Worm (Caenorhabditis elegans): Measurements from ENCODE around the gene str-115.
A peak's percentile ranks its signal among the peaks of the same experiment; 100 is the strongest.

str-115 gene

DNA sequence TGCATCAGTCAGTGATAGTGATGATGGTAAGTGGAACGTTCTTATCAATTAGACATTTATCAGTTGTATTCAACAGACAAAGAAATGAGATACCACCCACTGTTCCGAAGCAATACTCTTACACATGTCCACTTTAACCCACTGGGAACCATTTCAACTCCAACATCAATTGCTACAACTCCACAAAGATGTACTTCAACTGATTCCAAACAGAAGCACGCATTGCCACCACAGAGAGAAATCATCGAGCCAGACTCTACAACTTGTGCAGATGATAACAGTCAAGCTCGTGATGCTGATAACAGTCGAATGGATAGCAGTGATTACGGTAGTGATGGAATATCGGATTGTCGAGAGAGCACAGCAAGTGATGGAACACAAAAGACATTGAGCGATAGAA lies 33.0 kb upstream of the str-115 start (continued):
- no peak for TF ChIP-seq lir-3 (tag; optimal IDR thresholded peaks at IDR 0.05)
- no peak for TF ChIP-seq mdt-29 (GFP tag; IDR thresholded peaks at IDR 0.05)
- TF ChIP-seq dmd-9 (GFP tag; IDR thresholded peaks at IDR 0.05) = no peak
- no peak for TF ChIP-seq daf-16 (GFP tag; optimal IDR thresholded peaks at IDR 0.05)
- TF ChIP-seq daf-16 (tag; optimal IDR thresholded peaks at IDR 0.05) = peak; percentile 33
- TF ChIP-seq nhr-102 (tag; optimal IDR thresholded peaks at IDR 0.05) = peak; percentile 24
- no peak for TF ChIP-seq snpc-4 (tag; optimal IDR thresholded peaks at IDR 0.05)
- TF ChIP-seq madf-5 (GFP tag; IDR thresholded peaks at IDR 0.05) = no peak
- no peak for TF ChIP-seq skn-1 (tag; optimal IDR thresholded peaks at IDR 0.05)
- no peak for TF ChIP-seq ctbp-1 (GFP tag; IDR thresholded peaks at IDR 0.05)
- TF ChIP-seq hmg-1.1 (GFP tag; IDR thresholded peaks at IDR 0.05) = no peak
- no peak for TF ChIP-seq sdz-12 (GFP tag; optimal IDR thresholded peaks at IDR 0.05)
- TF ChIP-seq nhr-48 (tag; optimal IDR thresholded peaks at IDR 0.05) = peak; percentile 19
- no peak for TF ChIP-seq R02D3.7 (tag; optimal IDR thresholded peaks at IDR 0.05)
- no peak for TF ChIP-seq mxl-2 (GFP tag; conservative IDR thresholded peaks at IDR 0.05)
- no peak for TF ChIP-seq lin-1 (GFP tag; IDR thresholded peaks at IDR 0.05)
- TF ChIP-seq spr-3 (GFP tag; optimal IDR thresholded peaks at IDR 0.05) = no peak
- TF ChIP-seq pha-4 (GFP tag; IDR thresholded peaks at IDR 0.05) = no peak
- no peak for TF ChIP-seq pha-4 (tag; optimal IDR thresholded peaks at IDR 0.05)
- no peak for TF ChIP-seq mes-2 (tag; optimal IDR thresholded peaks at IDR 0.05; ENCODE audit: poor library complexity, severe bottlenecking)
- TF ChIP-seq zip-11 (GFP tag; IDR thresholded peaks at IDR 0.05) = no peak

DNA sequence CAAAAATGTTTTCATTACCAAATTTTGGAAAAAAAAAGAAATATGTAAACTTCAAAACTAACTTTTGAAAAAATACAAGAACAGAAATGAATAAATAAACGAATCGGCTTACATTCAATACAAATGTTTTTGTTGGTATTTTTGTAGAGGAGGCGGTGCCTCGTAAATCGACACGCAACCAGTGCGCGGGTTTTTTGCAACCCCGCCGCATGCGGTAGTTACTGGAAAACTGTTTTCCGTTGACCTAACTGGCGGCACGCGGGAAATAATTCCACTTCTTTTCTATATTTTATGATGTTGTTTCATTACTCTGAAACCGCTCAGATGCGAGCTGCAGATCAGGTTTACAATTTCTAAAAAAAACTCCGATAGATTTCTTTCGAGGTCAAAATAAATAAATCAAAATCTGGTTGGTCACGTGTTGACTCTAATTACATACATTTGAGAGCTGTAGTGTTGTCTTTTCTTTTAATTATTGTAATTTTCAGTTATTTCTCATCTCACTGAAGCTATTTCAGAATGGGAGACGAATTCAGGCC lies 29.6 kb upstream of the str-115 start, which contains the start of the genes dvc-1 and ima-1:
TSS of gene dvc-1 (minus strand) at position 145 of the 539 bp plus-strand sequence.
TSS of gene ima-1 (plus strand) at position 489 of the 539 bp plus-strand sequence.
- TF ChIP-seq mxl-3 (GFP tag; optimal IDR thresholded peaks at IDR 0.05) (peak; percentile 11), zfp-2 (tag; optimal IDR thresholded peaks at IDR 0.05) (no peak), nhr-41 (GFP tag; IDR thresholded peaks at IDR 0.05) (no peak), daf-16 (GFP tag; optimal IDR thresholded peaks at IDR 0.05) (no peak), daf-16 (tag; optimal IDR thresholded peaks at IDR 0.05) (no peak), lin-13 (GFP tag; optimal IDR thresholded peaks at IDR 0.05) (peak; percentile 63), unc-39 (tag; optimal IDR thresholded peaks at IDR 0.05) (no peak), madf-9 (GFP tag; conservative IDR thresholded peaks at IDR 0.05) (no peak), lir-3 (tag; optimal IDR thresholded peaks at IDR 0.05) (no peak), ceh-82 (tag; optimal IDR thresholded peaks at IDR 0.05) (no peak), mes-2 (tag; optimal IDR thresholded peaks at IDR 0.05; ENCODE audit: poor library complexity, severe bottlenecking) (peak; percentile 91), egl-27 (tag; optimal IDR thresholded peaks at IDR 0.05) (no peak), lin-38 (GFP tag; IDR thresholded peaks at IDR 0.05) (peak; percentile 82), ceh-62 (tag; optimal IDR thresholded peaks at IDR 0.05) (no peak), hif-1 (tag; optimal IDR thresholded peaks at IDR 0.05) (no peak), dmd-6 (GFP tag; IDR thresholded peaks at IDR 0.05) (no peak), nhr-25 (tag; optimal IDR thresholded peaks at IDR 0.05; ENCODE audit: borderline replicate concordance, insufficient read depth) (no peak), ctbp-1 (GFP tag; IDR thresholded peaks at IDR 0.05) (0 out of 2 replicates have a peak, but pooled peaks have one; percentile 8), ZK337.2 (GFP tag; IDR thresholded peaks at IDR 0.05) (no peak), F10B5.3 (tag; optimal IDR thresholded peaks at IDR 0.05) (no peak), tag-97 (GFP tag; IDR thresholded peaks at IDR 0.05) (no peak), sdz-12 (GFP tag; optimal IDR thresholded peaks at IDR 0.05) (no peak), nhr-6 (tag; optimal IDR thresholded peaks at IDR 0.05) (peak; percentile 50), nhr-77 (tag; optimal IDR thresholded peaks at IDR 0.05) (peak; percentile 58), set-16 (GFP tag; IDR thresholded peaks at IDR 0.05) (no peak), gei-8 (GFP tag; optimal IDR thresholded peaks at IDR 0.05) (no peak), ceh-44 (GFP tag; IDR thresholded peaks at IDR 0.05) (no peak), ZK546.5 (tag; optimal IDR thresholded peaks at IDR 0.05) (no peak), hlh-30 (tag; optimal IDR thresholded peaks at IDR 0.05; ENCODE audit: insufficient read depth) (peak; percentile 75), Y48G9A.11 (GFP tag; IDR thresholded peaks at IDR 0.05) (0 out of 2 replicates have a peak, but pooled peaks have one; percentile 27), arid-1 (GFP tag; conservative IDR thresholded peaks at IDR 0.05) (0 out of 2 replicates have a peak, but pooled peaks have one; percentile 44), T26A8.4 (GFP tag; IDR thresholded peaks at IDR 0.05) (no peak), daf-8 (GFP tag; IDR thresholded peaks at IDR 0.05) (no peak), unc-62 (GFP tag; optimal IDR thresholded peaks at IDR 0.05 in 1 of 2) (no peak), unc-62 (tag; optimal IDR thresholded peaks at IDR 0.05) (no peak)

Measured in whole organism, L4 larva.